Fruit fly (Drosophila melanogaster): ENCODE data around the gene P5CS.

- TF ChIP-seq BEAF-32 (GFP tag; optimal IDR thresholded peaks at IDR 0.05) = no peak
- no peak for TF ChIP-seq pfk (GFP tag; optimal IDR thresholded peaks at IDR 0.05)
- TF ChIP-seq cwo (GFP tag; optimal IDR thresholded peaks at IDR 0.05) = no peak
- TF ChIP-seq eyg (GFP tag; optimal IDR thresholded peaks at IDR 0.05) = no peak
- no peak for TF ChIP-seq CG7786 (GFP tag; optimal IDR thresholded peaks at IDR 0.05)
- TF ChIP-seq CG34376 (GFP tag; optimal IDR thresholded peaks at IDR 0.05) = no peak
- no peak for TF ChIP-seq Chrac-16 (GFP tag; optimal IDR thresholded peaks at IDR 0.05)
- TF ChIP-seq Doc2 (GFP tag; IDR thresholded peaks at IDR 0.05) = no peak
- TF ChIP-seq Hr39 (optimal IDR thresholded peaks at IDR 0.05) = no peak
- TF ChIP-seq CG12071 (GFP tag; optimal IDR thresholded peaks at IDR 0.05) = no peak
- TF ChIP-seq Taf1 (GFP tag; IDR thresholded peaks at IDR 0.05) = no peak
- no peak for TF ChIP-seq MTF-1 (GFP tag; optimal IDR thresholded peaks at IDR 0.05; ENCODE audit: borderline replicate concordance)
Measured at dm6 chr3L:21936152-21936551, 35.6 kb upstream of the P5CS start.

Measured in whole organism, embryonic.